Worm (Caenorhabditis elegans) whole organism, mixed stage, embryonic: ENCODE measurements around the gene Y4C6B.2.

ENCODE experiments used
- ceh-39 ChIP-seq: fragments of 150-350 bp; optimal IDR thresholded peaks from 2 replicates; lab custom pipeline; 2014; ENCODE audit warnings: missing biosample characterization, missing genetic modification characterization
- elt-1 ChIP-seq: sonication (generic microtip); optimal IDR thresholded peaks from 2 replicates; lab custom pipeline; 2017; ENCODE audit warnings: missing genetic modification characterization, mild to moderate bottlenecking, missing compliant biosample characterization, antibody characterized with exemption, moderate library complexity, borderline replicate concordance; ENCODE audit not compliant: insufficient read depth
- elt-3 ChIP-seq: fragments of 150-350 bp; optimal IDR thresholded peaks from 2 replicates; lab custom pipeline; 2014; ENCODE audit warnings: missing biosample characterization, missing genetic modification characterization
- lin-32 ChIP-seq: fragments of 200-800 bp; sonication (Bioruptor generic); optimal IDR thresholded peaks from 2 replicates; lab custom pipeline; 2018; ENCODE audit warnings: mild to moderate bottlenecking, missing genetic modification characterization, missing compliant biosample characterization
- mab-5 ChIP-seq: fragments of 150-350 bp; optimal IDR thresholded peaks from 2 replicates; lab custom pipeline; 2014; ENCODE audit warnings: missing biosample characterization, missing genetic modification characterization
- mep-1 ChIP-seq: fragments of 150-350 bp; optimal IDR thresholded peaks from 2 replicates; lab custom pipeline; 2017; ENCODE audit warnings: missing biosample characterization, missing genetic modification reagents, missing genetic modification characterization, inconsistent platforms
- nhr-12 ChIP-seq: fragments of 150-350 bp; optimal IDR thresholded peaks from 2 replicates; lab custom pipeline; 2014; ENCODE audit warnings: missing biosample characterization, missing genetic modification characterization
- nhr-76 ChIP-seq: sonication (generic microtip); optimal IDR thresholded peaks from 2 replicates; lab custom pipeline; 2017; ENCODE audit warnings: missing biosample characterization, missing genetic modification characterization
- pha-4 ChIP-seq: fragments of 150-350 bp; optimal IDR thresholded peaks from 2 replicates; lab custom pipeline; 2018; ENCODE audit warnings: missing biosample characterization, missing genetic modification reagents, missing genetic modification characterization
- snpc-4 ChIP-seq: fragments of 150-350 bp; optimal IDR thresholded peaks from 2 replicates; lab custom pipeline; 2014; ENCODE audit warnings: missing biosample characterization, missing genetic modification characterization
- sptf-1 ChIP-seq: sonication (generic microtip); optimal IDR thresholded peaks from 2 replicates; lab custom pipeline; 2017; ENCODE audit warnings: mild to moderate bottlenecking, missing genetic modification characterization, moderate library complexity, missing compliant biosample characterization
- tbx-8 ChIP-seq: fragments of 200-800 bp; sonication (Bioruptor generic); optimal IDR thresholded peaks from 2 replicates; lab custom pipeline; 2018; ENCODE audit warnings: mild to moderate bottlenecking, missing genetic modification characterization, moderate library complexity, missing compliant biosample characterization
- unc-62 ChIP-seq: fragments of 150-350 bp; optimal IDR thresholded peaks from 2 replicates; lab custom pipeline; 2014; ENCODE audit warnings: missing biosample characterization, missing genetic modification reagents, missing genetic modification characterization
- zip-8 ChIP-seq: fragments of 150-350 bp; optimal IDR thresholded peaks from 2 replicates; lab custom pipeline; 2014; ENCODE audit warnings: missing biosample characterization, missing genetic modification characterization

DNA sequence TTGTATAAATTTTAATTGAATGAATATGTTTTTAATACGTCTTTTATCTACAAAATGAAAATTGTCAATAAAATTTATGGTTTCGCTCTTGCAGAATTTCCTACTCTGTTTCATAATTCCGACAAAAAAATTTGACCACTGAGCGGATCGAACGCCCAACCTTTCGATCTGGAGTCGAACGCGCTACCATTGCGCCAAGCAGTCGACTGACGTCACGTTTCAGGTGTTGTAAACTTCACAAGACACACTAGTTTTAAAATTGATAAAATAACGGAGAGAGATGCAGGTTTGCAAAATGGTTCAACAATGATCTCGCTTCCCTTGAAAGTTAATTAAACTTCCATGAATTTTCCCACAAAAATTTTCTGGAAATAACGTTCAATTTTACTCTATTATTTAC, 4.8 kb downstream of the Y4C6B.2 start:
- TF ChIP-seq zip-8 (tag; lab: Kevin White, UChicago) (no peak), nhr-12 (tag; lab: Kevin White, UChicago) (no peak), sptf-1 (tag; lab: Kevin White, UChicago) (no peak), elt-3 (no peak), lin-32 (GFP tag; lab: Kevin White, UChicago) (no peak), pha-4 (tag; lab: Kevin White, UChicago) (no peak), nhr-76 (tag; lab: Kevin White, UChicago) (no peak), mab-5 (tag; lab: Kevin White, UChicago) (no peak), ceh-39 (no peak), mep-1 (tag; lab: Kevin White, UChicago) (no peak), tbx-8 (GFP tag; lab: Kevin White, UChicago) (no peak), elt-1 (no peak), snpc-4 (tag; lab: Kevin White, UChicago) (no peak), unc-62 (GFP tag; lab: Kevin White, UChicago) (no peak)
